Fruit fly (Drosophila melanogaster) whole organism, embryonic: ENCODE results near the gene waw.

Experiments
- CG10321 ChIP-seq: fragments of 200-800 bp; sonication (Bioruptor generic); IDR thresholded peaks from 2 replicates; pipeline ENCODE4 v1.3.6; 2022; ENCODE audit warnings: missing biosample characterization, missing genetic modification characterization
- CG11456 ChIP-seq: fragments of 200-800 bp; sonication (Bioruptor generic); IDR thresholded peaks from 3 replicates; pipeline ENCODE4 v1.3.6; 2022; ENCODE audit warnings: missing biosample characterization, missing genetic modification characterization
- CG12769 ChIP-seq: fragments of 200-800 bp; sonication (Bioruptor generic); optimal IDR thresholded peaks from 2 replicates; lab custom pipeline; 2019; ENCODE audit warnings: missing biosample characterization, mild to moderate bottlenecking, missing genetic modification characterization, moderate library complexity
- CG13775 ChIP-seq: fragments of 200-800 bp; sonication (Bioruptor generic); optimal IDR thresholded peaks from 3 replicates; lab custom pipeline; 2017; ENCODE audit warnings: missing biosample characterization, mild to moderate bottlenecking, missing genetic modification characterization
- CG14860 ChIP-seq: fragments of 200-800 bp; sonication (Bioruptor generic); IDR thresholded peaks from 3 replicates; pipeline ENCODE4 v1.3.6; 2022; ENCODE audit warnings: missing biosample characterization, missing genetic modification characterization; ENCODE audit not compliant: partially characterized antibody
- CG15269 ChIP-seq: fragments of 200-800 bp; sonication (Bioruptor generic); optimal IDR thresholded peaks from 2 replicates; lab custom pipeline; 2018; ENCODE audit warnings: missing biosample characterization, mild to moderate bottlenecking, missing genetic modification characterization, moderate library complexity
- CG17912 ChIP-seq: fragments of 200-800 bp; sonication (Bioruptor generic); optimal IDR thresholded peaks from 2 replicates; lab custom pipeline; 2018; ENCODE audit warnings: missing biosample characterization, mild to moderate bottlenecking, missing genetic modification characterization
- CG2116 ChIP-seq: fragments of 200-800 bp; sonication (Bioruptor generic); optimal IDR thresholded peaks from 3 replicates; lab custom pipeline; 2018; ENCODE audit warnings: missing biosample characterization, mild to moderate bottlenecking, missing genetic modification characterization
- CG31365 ChIP-seq: fragments of 200-800 bp; sonication (Bioruptor generic); optimal IDR thresholded peaks from 2 replicates; lab custom pipeline; 2018; ENCODE audit warnings: missing biosample characterization, mild to moderate bottlenecking, missing genetic modification characterization
- CG31441 ChIP-seq: fragments of 200-800 bp; sonication (Bioruptor generic); IDR thresholded peaks from 2 replicates; pipeline ENCODE4 v1.3.6; 2022; ENCODE audit warnings: missing biosample characterization, missing genetic modification characterization
- CG3847 ChIP-seq: fragments of 200-800 bp; sonication (Bioruptor generic); IDR thresholded peaks from 2 replicates; pipeline ENCODE4 v1.3.6; 2022; ENCODE audit warnings: missing biosample characterization, missing genetic modification characterization
- CG4404 ChIP-seq: fragments of 200-800 bp; sonication (Bioruptor generic); IDR thresholded peaks from 2 replicates; pipeline ENCODE4 v1.3.6; 2022; ENCODE audit warnings: missing biosample characterization, missing genetic modification characterization
- CG6272 ChIP-seq: fragments of 200-800 bp; sonication (Bioruptor generic); IDR thresholded peaks from 2 replicates; pipeline ENCODE4 v1.3.6; 2022; ENCODE audit warnings: missing biosample characterization, missing genetic modification characterization
- CG6813 ChIP-seq: fragments of 200-800 bp; sonication (Bioruptor generic); optimal IDR thresholded peaks from 2 replicates; lab custom pipeline; 2017; ENCODE audit warnings: missing biosample characterization, missing genetic modification characterization, mild to moderate bottlenecking, moderate library complexity, missing genetic modification reagents
- CG7357 ChIP-seq: fragments of 200-800 bp; sonication (Bioruptor generic); IDR thresholded peaks from 3 replicates; pipeline ENCODE4 v1.3.6; 2022; ENCODE audit warnings: missing biosample characterization, missing genetic modification characterization
- CG7839 ChIP-seq: fragments of 200-800 bp; sonication (Bioruptor generic); optimal IDR thresholded peaks from 3 replicates; lab custom pipeline; 2018; ENCODE audit warnings: missing biosample characterization, mild to moderate bottlenecking, missing genetic modification characterization, moderate library complexity
- CG9437 ChIP-seq: fragments of 200-800 bp; sonication (Bioruptor generic); optimal IDR thresholded peaks from 2 replicates; lab custom pipeline; 2018; ENCODE audit warnings: missing biosample characterization, mild to moderate bottlenecking, missing genetic modification characterization
- CTCF ChIP-seq: fragments of 200-800 bp; sonication (Bioruptor generic); optimal IDR thresholded peaks from 2 replicates; lab custom pipeline; 2017; ENCODE audit warnings: missing biosample characterization, mild to moderate bottlenecking, missing genetic modification characterization, moderate library complexity
- CoRest ChIP-seq: fragments of 200-800 bp; sonication (Bioruptor generic); optimal IDR thresholded peaks from 3 replicates; lab custom pipeline; 2018; ENCODE audit warnings: missing biosample characterization, mild to moderate bottlenecking, missing genetic modification characterization, moderate library complexity
- Dip3 ChIP-seq: fragments of 200-800 bp; sonication (Bioruptor generic); optimal IDR thresholded peaks from 3 replicates; lab custom pipeline; 2016; ENCODE audit warnings: missing biosample characterization, missing genetic modification characterization
- Ets65A ChIP-seq: fragments of 200-800 bp; sonication (Bioruptor generic); peaks from one replicate; lab custom pipeline; 2016; ENCODE audit warnings: missing biosample characterization, missing genetic modification characterization
- HHEX ChIP-seq: fragments of 200-800 bp; sonication (Bioruptor generic); optimal IDR thresholded peaks from 3 replicates; lab custom pipeline; 2017; ENCODE audit warnings: missing biosample characterization, mild to moderate bottlenecking, missing genetic modification characterization, missing genetic modification reagents
- HLH54F ChIP-seq: fragments of 200-800 bp; sonication (Bioruptor generic); optimal IDR thresholded peaks from 3 replicates; lab custom pipeline; 2016; ENCODE audit warnings: missing biosample characterization, missing genetic modification characterization
- Hr51 ChIP-seq, 2 experiments: fragments of 200-800 bp; sonication (Bioruptor generic); optimal IDR thresholded peaks; 2 replicates in 1 of 2; 3 replicates in 1 of 2; lab custom pipeline; 2016 to 2018; ENCODE audit warnings: missing biosample characterization in 2 of 2, missing genetic modification characterization in 2 of 2, mild to moderate bottlenecking in 1 of 2, moderate library complexity in 1 of 2
- Kr ChIP-seq: fragments of 200-800 bp; sonication (Bioruptor generic); optimal IDR thresholded peaks from 2 replicates; lab custom pipeline; 2017; ENCODE audit warnings: missing biosample characterization, mild to moderate bottlenecking, missing genetic modification characterization
- Max ChIP-seq: fragments of 200-800 bp; sonication (Bioruptor generic); optimal IDR thresholded peaks from 2 replicates; lab custom pipeline; 2016; ENCODE audit warnings: missing biosample characterization, mild to moderate bottlenecking, missing genetic modification characterization
- Neu2 ChIP-seq: fragments of 200-800 bp; sonication (Bioruptor generic); optimal IDR thresholded peaks from 3 replicates; lab custom pipeline; 2016; ENCODE audit warnings: missing biosample characterization, missing genetic modification characterization, borderline replicate concordance
- Nf-YA ChIP-seq: fragments of 200-800 bp; sonication (Bioruptor generic); IDR thresholded peaks from 2 replicates; pipeline ENCODE4 v1.3.6; 2022; ENCODE audit warnings: missing biosample characterization, missing genetic modification characterization
- Optix ChIP-seq: fragments of 200-800 bp; sonication (Bioruptor generic); IDR thresholded peaks from 3 replicates; pipeline ENCODE4 v1.3.6; 2022; ENCODE audit warnings: missing biosample characterization, missing genetic modification characterization
- Sin3A ChIP-seq: fragments of >200 bp; optimal IDR thresholded peaks from 2 replicates; lab custom pipeline; 2018
- Sox100B ChIP-seq: fragments of 200-800 bp; sonication (Bioruptor generic); optimal IDR thresholded peaks from 3 replicates; lab custom pipeline; 2018; ENCODE audit warnings: missing biosample characterization, mild to moderate bottlenecking, missing genetic modification characterization
- Spps ChIP-seq: fragments of 200-800 bp; sonication (Bioruptor generic); optimal IDR thresholded peaks from 2 replicates; lab custom pipeline; 2018; ENCODE audit warnings: missing biosample characterization, mild to moderate bottlenecking, missing genetic modification characterization
- amos ChIP-seq: fragments of 200-800 bp; sonication (Bioruptor generic); IDR thresholded peaks from 2 replicates; pipeline ENCODE4 v1.3.6; 2022; ENCODE audit warnings: missing biosample characterization, missing genetic modification characterization; ENCODE audit not compliant: partially characterized antibody
- aop ChIP-seq: fragments of 200-800 bp; sonication (Bioruptor generic); IDR thresholded peaks from 2 replicates; pipeline ENCODE4 v1.3.6; 2022; ENCODE audit warnings: missing biosample characterization, missing genetic modification characterization
- ato ChIP-seq: fragments of 200-800 bp; sonication (Bioruptor generic); IDR thresholded peaks from 2 replicates; pipeline ENCODE4 v1.3.6; 2022; ENCODE audit warnings: missing biosample characterization, missing genetic modification characterization; ENCODE audit not compliant: partially characterized antibody
- bab2 ChIP-seq: fragments of 200-800 bp; sonication (Bioruptor generic); optimal IDR thresholded peaks from 2 replicates; lab custom pipeline; 2016; ENCODE audit warnings: missing biosample characterization, missing genetic modification characterization
- bcd ChIP-seq: fragments of 200-800 bp; sonication (Bioruptor generic); optimal IDR thresholded peaks from 2 replicates; lab custom pipeline; 2017; ENCODE audit warnings: missing biosample characterization, mild to moderate bottlenecking, missing genetic modification characterization
- bowl ChIP-seq: fragments of 200-800 bp; sonication (Bioruptor generic); IDR thresholded peaks from 2 replicates; pipeline ENCODE4 v1.3.6; 2022; ENCODE audit warnings: missing biosample characterization, missing genetic modification characterization
- cwo ChIP-seq: fragments of 200-800 bp; sonication (Bioruptor generic); optimal IDR thresholded peaks from 3 replicates; lab custom pipeline; 2017; ENCODE audit warnings: missing biosample characterization, missing genetic modification characterization, mild to moderate bottlenecking, moderate library complexity, missing genetic modification reagents
- dm ChIP-seq: fragments of 200-800 bp; sonication (Bioruptor generic); optimal IDR thresholded peaks from 3 replicates; lab custom pipeline; 2016; ENCODE audit warnings: missing biosample characterization, missing genetic modification characterization
- dmrt99B ChIP-seq: fragments of 200-800 bp; sonication (Bioruptor generic); optimal IDR thresholded peaks from 2 replicates; lab custom pipeline; 2018; ENCODE audit warnings: missing biosample characterization, mild to moderate bottlenecking, missing genetic modification characterization, moderate library complexity
- eve ChIP-seq, 2 experiments: fragments of >200 bp; optimal IDR thresholded peaks; 2 replicates each; lab custom pipeline; 2017; ENCODE audit warnings: missing biosample characterization in 2 of 2, missing genetic modification characterization in 2 of 2
- fu2 ChIP-seq: fragments of 200-800 bp; sonication (Bioruptor generic); optimal IDR thresholded peaks from 2 replicates; lab custom pipeline; 2016; ENCODE audit warnings: missing biosample characterization, missing genetic modification characterization
- her ChIP-seq: fragments of 200-800 bp; sonication (Bioruptor generic); optimal IDR thresholded peaks from 2 replicates; lab custom pipeline; 2016; ENCODE audit warnings: missing biosample characterization, missing genetic modification characterization
- hth ChIP-seq: fragments of >200 bp; optimal IDR thresholded peaks from 2 replicates; lab custom pipeline; 2017; ENCODE audit warnings: inconsistent platforms
- lmd ChIP-seq: fragments of 200-800 bp; sonication (Bioruptor generic); IDR thresholded peaks from 2 replicates; pipeline ENCODE4 v1.3.6; 2022; ENCODE audit warnings: missing biosample characterization, missing genetic modification characterization
- onecut ChIP-seq: fragments of 200-800 bp; sonication (Bioruptor generic); IDR thresholded peaks from 2 replicates; pipeline ENCODE4 v1.3.6; 2022; ENCODE audit warnings: missing biosample characterization, missing genetic modification characterization
- shn ChIP-seq: fragments of 200-800 bp; sonication (Bioruptor generic); optimal IDR thresholded peaks from 3 replicates; lab custom pipeline; 2016; ENCODE audit warnings: missing biosample characterization, missing genetic modification characterization
- sug ChIP-seq: fragments of 200-800 bp; optimal IDR thresholded peaks from 2 replicates; lab custom pipeline; 2019; ENCODE audit warnings: missing biosample characterization, mild to moderate bottlenecking, missing genetic modification characterization, moderate library complexity
- vfl ChIP-seq: fragments of 200-800 bp; sonication (Bioruptor generic); optimal IDR thresholded peaks from 2 replicates; lab custom pipeline; 2016; ENCODE audit warnings: missing biosample characterization, missing genetic modification characterization
- vnd ChIP-seq: fragments of 200-800 bp; sonication (Bioruptor generic); IDR thresholded peaks from 3 replicates; pipeline ENCODE4 v1.3.6; 2022; ENCODE audit warnings: missing biosample characterization, missing genetic modification characterization; ENCODE audit not compliant: partially characterized antibody
- wor ChIP-seq: fragments of 200-800 bp; sonication (Bioruptor generic); IDR thresholded peaks from 2 replicates; pipeline ENCODE4 v1.3.6; 2022; ENCODE audit warnings: missing biosample characterization, missing genetic modification characterization
- zen ChIP-seq: fragments of 200-800 bp; sonication (Bioruptor generic); optimal IDR thresholded peaks from 3 replicates; lab custom pipeline; 2018; ENCODE audit warnings: missing biosample characterization, mild to moderate bottlenecking, missing genetic modification characterization, moderate library complexity

waw gene

DNA sequence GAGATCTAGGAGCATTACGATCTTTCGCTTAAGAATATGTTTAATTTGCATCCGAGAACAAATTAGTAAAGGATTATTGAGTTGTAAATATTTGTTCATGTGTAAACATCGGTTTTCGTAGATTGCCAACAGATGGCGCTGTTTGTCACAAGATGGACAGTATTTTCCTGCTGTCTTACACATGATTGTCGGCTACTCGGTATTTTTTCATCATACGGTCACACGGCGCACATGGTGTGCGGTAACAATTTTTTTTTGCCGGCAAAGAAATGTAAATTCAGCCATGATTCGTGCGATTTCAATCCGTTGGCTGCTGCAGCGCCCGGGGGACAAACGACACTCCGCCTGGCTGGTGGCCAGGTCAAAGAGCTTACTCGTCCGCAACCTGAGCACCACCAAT, at the start of gene waw, which contains the start of gene bbx (continued):
- TF ChIP-seq hth (lab: Kevin White, UChicago) (no peak), CG10321 (GFP tag; lab: Robert Waterston, UW) (no peak), bowl (GFP tag; lab: Robert Waterston, UW) (no peak), Sin3A (peak; percentile 36), CG31365 (tag; lab: Kevin White, UChicago) (no peak), her (GFP tag; lab: Kevin White, UChicago) (peak; percentile 30), Optix (GFP tag; lab: Robert Waterston, UW) (no peak), onecut (peak; percentile 48), bab2 (GFP tag; lab: Kevin White, UChicago) (no peak), lmd (peak; percentile 11; the same call in 1 of the 2 replicates), Spps (no peak), CG6272 (GFP tag; lab: Robert Waterston, UW) (no peak), bcd (GFP tag; lab: Kevin White, UChicago) (peak; percentile 21), CG11456 (GFP tag; lab: Robert Waterston, UW) (peak; percentile 64; the same call in 1 of the 3 replicates), ato (no peak), wor (GFP tag; lab: Robert Waterston, UW) (no peak), HHEX (peak; percentile 34), Kr (GFP tag; lab: Kevin White, UChicago) (no peak), CG3847 (peak; percentile 27; the same call in 1 of the 2 replicates), cwo (GFP tag; lab: Kevin White, UChicago) (no peak), CG31441 (GFP tag; lab: Robert Waterston, UW) (no peak), dmrt99B (tag; lab: Kevin White, UChicago) (no peak), eve (GFP tag; optimal IDR thresholded peaks at IDR 0.05; lab: Kevin White, UChicago) (no peak), aop (GFP tag; lab: Robert Waterston, UW) (no peak), CG12769 (tag; lab: Kevin White, UChicago) (no peak), CG7839 (tag; lab: Kevin White, UChicago) (no peak), Ets65A (GFP tag; lab: Kevin White, UChicago) (no peak), Hr51 (GFP tag; optimal IDR thresholded peaks at IDR 0.05; lab: Kevin White, UChicago) (no peak), CG15269 (tag; lab: Kevin White, UChicago) (no peak), CG7357 (no peak), CG9437 (GFP tag; lab: Kevin White, UChicago) (no peak), Nf-YA (GFP tag; lab: Robert Waterston, UW) (no peak), HLH54F (GFP tag; lab: Kevin White, UChicago) (no peak), CG14860 (no peak), CG17912 (GFP tag; lab: Kevin White, UChicago) (peak; percentile 66), dm (GFP tag; lab: Kevin White, UChicago) (peak; percentile 84), CG4404 (no peak), vfl (GFP tag; lab: Kevin White, UChicago) (no peak), sug (peak; percentile 43), amos (GFP tag; lab: Robert Waterston, UW) (no peak), vnd (GFP tag; lab: Robert Waterston, UW) (no peak), CoRest (tag; lab: Kevin White, UChicago) (no peak), shn (GFP tag; lab: Kevin White, UChicago) (no peak), Max (peak; percentile 65), zen (peak; percentile 43), CG13775 (GFP tag; lab: Kevin White, UChicago) (peak; percentile 18), Neu2 (GFP tag; lab: Kevin White, UChicago) (no peak), CTCF (GFP tag; lab: Kevin White, UChicago) (peak; percentile 94), fu2 (GFP tag; lab: Kevin White, UChicago) (no peak), Sox100B (GFP tag; lab: Kevin White, UChicago) (no peak), Dip3 (GFP tag; lab: Kevin White, UChicago) (no peak), CG6813 (GFP tag; lab: Kevin White, UChicago) (no peak), CG2116 (peak; percentile 27)
